Fruit fly (Drosophila melanogaster) whole organism, embryonic: ENCODE measurements around the gene Scgalpha.

Experiments
- Aef1 ChIP-seq: fragments of 200-800 bp; sonication (Bioruptor generic); IDR thresholded peaks from 3 replicates; pipeline ENCODE4 v1.3.6; 2022; ENCODE audit warnings: missing biosample characterization, missing genetic modification characterization
- Antp ChIP-seq: fragments of 200-800 bp; sonication (Bioruptor generic); optimal IDR thresholded peaks from 3 replicates; lab custom pipeline; 2016; ENCODE audit warnings: missing biosample characterization, missing genetic modification characterization
- BtbVII ChIP-seq: fragments of 200-800 bp; sonication (Bioruptor generic); optimal IDR thresholded peaks from 3 replicates; lab custom pipeline; 2017; ENCODE audit warnings: missing biosample characterization, mild to moderate bottlenecking, missing genetic modification characterization
- Bteb2 ChIP-seq: fragments of 200-800 bp; sonication (Bioruptor generic); optimal IDR thresholded peaks from 2 replicates; lab custom pipeline; 2016; ENCODE audit warnings: missing biosample characterization, missing genetic modification characterization
- CG12155 ChIP-seq: fragments of 200-800 bp; sonication (Bioruptor generic); optimal IDR thresholded peaks from 3 replicates; lab custom pipeline; 2016; ENCODE audit warnings: missing biosample characterization, missing genetic modification characterization
- CG1233 ChIP-seq: fragments of 200-800 bp; sonication (Bioruptor generic); optimal IDR thresholded peaks from 4 replicates; lab custom pipeline; 2018; ENCODE audit warnings: missing biosample characterization, mild to moderate bottlenecking, missing genetic modification characterization
- CG18619 ChIP-seq: fragments of 200-800 bp; sonication (Bioruptor generic); optimal IDR thresholded peaks from 3 replicates; lab custom pipeline; 2017; ENCODE audit warnings: missing biosample characterization, mild to moderate bottlenecking, missing genetic modification characterization
- CG2678 ChIP-seq: fragments of 200-800 bp; sonication (Bioruptor generic); optimal IDR thresholded peaks from 3 replicates; lab custom pipeline; 2019; ENCODE audit warnings: missing biosample characterization, mild to moderate bottlenecking, missing genetic modification characterization, moderate library complexity
- CG2875 ChIP-seq: fragments of 200-800 bp; sonication (Bioruptor generic); optimal IDR thresholded peaks from 2 replicates; lab custom pipeline; 2017; ENCODE audit warnings: missing biosample characterization, mild to moderate bottlenecking, missing genetic modification characterization, missing genetic modification reagents
- CG30020 ChIP-seq: fragments of 200-800 bp; optimal IDR thresholded peaks from 2 replicates; lab custom pipeline; 2019; ENCODE audit warnings: missing biosample characterization, mild to moderate bottlenecking, missing genetic modification characterization, moderate library complexity
- CG3847 ChIP-seq: fragments of 200-800 bp; sonication (Bioruptor generic); IDR thresholded peaks from 2 replicates; pipeline ENCODE4 v1.3.6; 2022; ENCODE audit warnings: missing biosample characterization, missing genetic modification characterization
- CG4282 ChIP-seq: fragments of 200-800 bp; sonication (Bioruptor generic); optimal IDR thresholded peaks from 2 replicates; lab custom pipeline; 2016; ENCODE audit warnings: missing biosample characterization, missing genetic modification characterization
- CG4328 ChIP-seq: fragments of 200-800 bp; sonication (Bioruptor generic); optimal IDR thresholded peaks from 3 replicates; lab custom pipeline; 2017; ENCODE audit warnings: missing biosample characterization, missing genetic modification reagents, missing genetic modification characterization
- CG6254 ChIP-seq: fragments of 200-800 bp; sonication (Bioruptor generic); optimal IDR thresholded peaks from 3 replicates; lab custom pipeline; 2017; ENCODE audit warnings: mild to moderate bottlenecking, missing biosample characterization, missing genetic modification reagents, missing genetic modification characterization
- CG6765 ChIP-seq: fragments of 200-800 bp; sonication (Bioruptor generic); optimal IDR thresholded peaks from 3 replicates; lab custom pipeline; 2017; ENCODE audit warnings: missing biosample characterization, mild to moderate bottlenecking, missing genetic modification characterization
- CG7987 ChIP-seq: fragments of 200-800 bp; sonication (Bioruptor generic); optimal IDR thresholded peaks from 2 replicates; lab custom pipeline; 2018; ENCODE audit warnings: missing biosample characterization, mild to moderate bottlenecking, missing genetic modification characterization, moderate library complexity
- D19B ChIP-seq: fragments of 200-800 bp; sonication (Bioruptor generic); optimal IDR thresholded peaks from 2 replicates; lab custom pipeline; 2017; ENCODE audit warnings: missing biosample characterization, mild to moderate bottlenecking, missing genetic modification characterization
- Dbx ChIP-seq: fragments of 200-800 bp; sonication (Bioruptor generic); IDR thresholded peaks from 3 replicates; pipeline ENCODE4 v1.3.6; 2022; ENCODE audit warnings: missing biosample characterization, missing genetic modification characterization
- Dip2 ChIP-seq: fragments of 200-800 bp; sonication (Bioruptor generic); IDR thresholded peaks from 2 replicates; pipeline ENCODE4 v1.3.6; 2022; ENCODE audit warnings: missing biosample characterization, missing genetic modification characterization
- HLHmδ ChIP-seq: fragments of 200-800 bp; sonication (Bioruptor generic); optimal IDR thresholded peaks from 2 replicates; lab custom pipeline; 2018; ENCODE audit warnings: missing biosample characterization, mild to moderate bottlenecking, missing genetic modification characterization, moderate library complexity
- Hey ChIP-seq: fragments of 200-800 bp; sonication (Bioruptor generic); optimal IDR thresholded peaks from 3 replicates; lab custom pipeline; 2018; ENCODE audit warnings: missing biosample characterization, mild to moderate bottlenecking, missing genetic modification characterization
- HmgZ ChIP-seq: fragments of 200-800 bp; sonication (Bioruptor generic); optimal IDR thresholded peaks from 2 replicates; lab custom pipeline; 2018; ENCODE audit warnings: missing biosample characterization, mild to moderate bottlenecking, missing genetic modification characterization
- MTF-1 ChIP-seq: fragments of 200-800 bp; sonication (Bioruptor generic); optimal IDR thresholded peaks from 2 replicates; lab custom pipeline; 2018; ENCODE audit warnings: missing biosample characterization, mild to moderate bottlenecking, missing genetic modification characterization, borderline replicate concordance
- Myb ChIP-seq: fragments of 200-800 bp; sonication (Bioruptor generic); optimal IDR thresholded peaks from 2 replicates; lab custom pipeline; 2016; ENCODE audit warnings: missing biosample characterization, missing genetic modification characterization
- Nf-YA ChIP-seq: fragments of 200-800 bp; sonication (Bioruptor generic); IDR thresholded peaks from 2 replicates; pipeline ENCODE4 v1.3.6; 2022; ENCODE audit warnings: missing biosample characterization, missing genetic modification characterization
- Nf-YC ChIP-seq: fragments of 200-800 bp; optimal IDR thresholded peaks from 3 replicates; lab custom pipeline; 2019; ENCODE audit warnings: missing biosample characterization, mild to moderate bottlenecking, missing genetic modification characterization, moderate library complexity
- Scr ChIP-seq: fragments of 200-800 bp; sonication (Bioruptor generic); IDR thresholded peaks from 2 replicates; pipeline ENCODE4 v1.3.6; 2022; ENCODE audit warnings: missing biosample characterization, missing genetic modification characterization; ENCODE audit not compliant: partially characterized antibody
- Spps ChIP-seq: fragments of 200-800 bp; sonication (Bioruptor generic); optimal IDR thresholded peaks from 2 replicates; lab custom pipeline; 2018; ENCODE audit warnings: missing biosample characterization, mild to moderate bottlenecking, missing genetic modification characterization
- aop ChIP-seq: fragments of 200-800 bp; sonication (Bioruptor generic); IDR thresholded peaks from 2 replicates; pipeline ENCODE4 v1.3.6; 2022; ENCODE audit warnings: missing biosample characterization, missing genetic modification characterization
- az2 ChIP-seq: fragments of 200-800 bp; sonication (Bioruptor generic); optimal IDR thresholded peaks from 3 replicates; lab custom pipeline; 2016; ENCODE audit warnings: missing biosample characterization, missing genetic modification characterization
- bigmax ChIP-seq: fragments of 200-800 bp; sonication (Bioruptor generic); optimal IDR thresholded peaks from 2 replicates; lab custom pipeline; 2018; ENCODE audit warnings: missing biosample characterization, mild to moderate bottlenecking, missing genetic modification characterization
- cad ChIP-seq: fragments of >200 bp; optimal IDR thresholded peaks from 2 replicates; lab custom pipeline; 2017; ENCODE audit warnings: missing biosample characterization, missing genetic modification characterization
- cato ChIP-seq: fragments of 200-800 bp; sonication (Bioruptor generic); optimal IDR thresholded peaks from 2 replicates; lab custom pipeline; 2016; ENCODE audit warnings: missing biosample characterization, missing genetic modification characterization, borderline replicate concordance
- eyg ChIP-seq: fragments of 200-800 bp; sonication (Bioruptor generic); optimal IDR thresholded peaks from 3 replicates; lab custom pipeline; 2016; ENCODE audit warnings: missing biosample characterization, missing genetic modification characterization
- fu2 ChIP-seq: fragments of 200-800 bp; sonication (Bioruptor generic); optimal IDR thresholded peaks from 2 replicates; lab custom pipeline; 2016; ENCODE audit warnings: missing biosample characterization, missing genetic modification characterization
- grau ChIP-seq: fragments of 200-800 bp; optimal IDR thresholded peaks from 3 replicates; lab custom pipeline; 2019; ENCODE audit warnings: missing biosample characterization, mild to moderate bottlenecking, missing genetic modification characterization, moderate library complexity
- gsb-n ChIP-seq: fragments of 200-800 bp; sonication (Bioruptor generic); optimal IDR thresholded peaks from 3 replicates; lab custom pipeline; 2018; ENCODE audit warnings: missing biosample characterization, mild to moderate bottlenecking, missing genetic modification characterization
- hbn ChIP-seq: fragments of 200-800 bp; sonication (Bioruptor generic); IDR thresholded peaks from 2 replicates; pipeline ENCODE4 v1.3.6; 2022; ENCODE audit warnings: missing biosample characterization, missing genetic modification characterization; ENCODE audit not compliant: partially characterized antibody
- inv ChIP-seq: fragments of 200-800 bp; sonication (Bioruptor generic); IDR thresholded peaks from 2 replicates; pipeline ENCODE4 v1.3.6; 2022; ENCODE audit warnings: missing biosample characterization, missing genetic modification characterization; ENCODE audit not compliant: partially characterized antibody
- jumu ChIP-seq: fragments of 200-800 bp; sonication (Bioruptor generic); optimal IDR thresholded peaks from 3 replicates; lab custom pipeline; 2016; ENCODE audit warnings: missing biosample characterization, missing genetic modification characterization
- nom ChIP-seq: fragments of 200-800 bp; sonication (Bioruptor generic); optimal IDR thresholded peaks from 2 replicates; lab custom pipeline; 2017; ENCODE audit warnings: missing biosample characterization, missing genetic modification characterization, mild to moderate bottlenecking, moderate library complexity, missing genetic modification reagents
- pan ChIP-seq, 4 experiments: fragments of >200 bp in 3 of 4; fragments of 200-800 bp in 1 of 4; sonication (Bioruptor generic) in 1 of 4; optimal IDR thresholded peaks in 3 of 4; IDR thresholded peaks in 1 of 4; 2 replicates each; pipeline versions ENCODE4 v1.3.6 to Lab custom; 2017 to 2022; ENCODE audit warnings: missing biosample characterization in 2 of 4, missing genetic modification characterization in 2 of 4, mixed read lengths in 1 of 4
- sens ChIP-seq: fragments of 200-800 bp; sonication (Bioruptor generic); peaks from one replicate; lab custom pipeline; 2016; ENCODE audit warnings: missing biosample characterization, missing genetic modification characterization
- so ChIP-seq: fragments of 200-800 bp; sonication (Bioruptor generic); IDR thresholded peaks from 3 replicates; pipeline ENCODE4 v1.3.6; 2022; ENCODE audit warnings: missing biosample characterization, missing genetic modification characterization
- stwl ChIP-seq: fragments of 200-800 bp; sonication (Bioruptor generic); optimal IDR thresholded peaks from 3 replicates; lab custom pipeline; 2018; ENCODE audit warnings: missing biosample characterization, mild to moderate bottlenecking, missing genetic modification characterization, moderate library complexity
- ttk ChIP-seq: fragments of 200-800 bp; sonication (Bioruptor generic); IDR thresholded peaks from 2 replicates; pipeline ENCODE4 v2.1.2; 2022; ENCODE audit warnings: missing biosample characterization, missing genetic modification characterization
- vfl ChIP-seq: fragments of 200-800 bp; sonication (Bioruptor generic); optimal IDR thresholded peaks from 2 replicates; lab custom pipeline; 2016; ENCODE audit warnings: missing biosample characterization, missing genetic modification characterization
- vvl ChIP-seq: fragments of 200-800 bp; sonication (Bioruptor generic); IDR thresholded peaks from 2 replicates; pipeline ENCODE4 v1.3.6; 2022; ENCODE audit warnings: missing biosample characterization, missing genetic modification characterization
- zfh1 ChIP-seq: fragments of 200-800 bp; sonication (Bioruptor generic); IDR thresholded peaks from 3 replicates; pipeline ENCODE4 v1.3.6; 2022; ENCODE audit warnings: missing biosample characterization, missing genetic modification characterization

Scgalpha gene

DNA sequence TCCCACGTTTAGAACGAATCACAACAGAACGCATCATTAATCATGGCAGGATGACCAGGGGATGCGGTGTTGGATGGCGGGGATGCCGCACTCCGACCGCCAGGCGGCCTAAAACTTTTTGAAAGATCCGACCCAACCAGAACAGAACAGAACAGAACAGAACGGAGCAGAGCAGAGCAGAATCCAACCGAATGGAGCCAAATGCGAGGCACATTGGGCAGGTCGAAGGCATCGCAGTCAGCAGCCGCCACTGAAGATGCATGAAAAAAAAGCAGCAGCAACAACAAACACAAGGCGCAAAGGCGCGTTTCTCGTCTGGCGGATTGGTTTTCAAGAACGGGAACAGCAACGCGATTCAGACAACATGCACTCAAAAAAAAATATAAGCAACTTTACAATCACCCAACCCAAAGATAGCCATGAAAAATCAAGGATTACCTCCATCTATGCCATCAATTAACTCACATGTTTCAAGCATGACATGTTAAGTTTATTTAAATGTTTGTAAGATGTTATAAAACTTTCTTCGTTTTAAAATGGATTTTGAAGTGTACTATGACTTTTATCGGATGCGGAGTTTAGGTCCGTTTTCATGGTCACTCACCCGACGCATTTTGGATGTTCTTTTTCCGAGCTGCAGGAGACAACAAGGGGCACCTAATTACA, 23.7 kb upstream of the Scgalpha start (continued):
- TF ChIP-seq gsb-n (tag; lab: Kevin White, UChicago) = peak; percentile 81
- TF ChIP-seq CG18619 (GFP tag; lab: Kevin White, UChicago) = peak; percentile 29
- TF ChIP-seq jumu (GFP tag; lab: Kevin White, UChicago) = peak; percentile 54
- peak; percentile 22 for TF ChIP-seq vfl
- no peak for TF ChIP-seq Nf-YC (tag; lab: Kevin White, UChicago)
- no peak for TF ChIP-seq Aef1 (GFP tag; lab: Robert Waterston, UW)
- TF ChIP-seq vvl (GFP tag; lab: Robert Waterston, UW) = peak; percentile 53; the same call in 1 of the 2 replicates
- TF ChIP-seq D19B (GFP tag; lab: Kevin White, UChicago) = no peak
- peak; percentile 48 for TF ChIP-seq CG12155 (GFP tag; lab: Kevin White, UChicago)
- TF ChIP-seq CG4282 (GFP tag; lab: Kevin White, UChicago) = no peak
- peak; percentile 32; the same call in 1 of the 2 replicates for TF ChIP-seq CG3847 (GFP tag; lab: Robert Waterston, UW)
- peak; percentile 71 for TF ChIP-seq grau (tag; lab: Kevin White, UChicago)
- TF ChIP-seq CG6254 (GFP tag; lab: Kevin White, UChicago) = peak; percentile 75
- peak; percentile 86 for TF ChIP-seq zfh1 (GFP tag; lab: Robert Waterston, UW)
- 0 out of 3 replicates have a peak, but pooled peaks have one; percentile 34 for TF ChIP-seq so
- TF ChIP-seq az2 (GFP tag; lab: Kevin White, UChicago) = peak; percentile 72
- TF ChIP-seq nom (GFP tag; lab: Kevin White, UChicago) = peak; percentile 63
- no peak for TF ChIP-seq hbn (GFP tag; lab: Robert Waterston, UW)
- peak; percentile 10 for TF ChIP-seq cato
- TF ChIP-seq BtbVII (GFP tag; lab: Kevin White, UChicago) = peak; percentile 4
- no peak for TF ChIP-seq HLHmδ (GFP tag; lab: Kevin White, UChicago)
- TF ChIP-seq bigmax = no peak
- TF ChIP-seq aop = no peak
- TF ChIP-seq MTF-1 (GFP tag; lab: Kevin White, UChicago) = peak; percentile 48
- no peak for TF ChIP-seq CG4328 (GFP tag; lab: Kevin White, UChicago)
- peak; percentile 98 for TF ChIP-seq sens (GFP tag; lab: Kevin White, UChicago)
- no peak for TF ChIP-seq Antp (GFP tag; lab: Kevin White, UChicago)
- no peak for TF ChIP-seq Hey
- 0 out of 2 replicates have a peak, but pooled peaks have one; percentile 15 for TF ChIP-seq ttk (GFP tag; lab: Robert Waterston, UW)
- no peak for TF ChIP-seq HmgZ (tag; lab: Kevin White, UChicago)
- no peak for TF ChIP-seq Nf-YA (GFP tag; lab: Robert Waterston, UW)
- TF ChIP-seq CG2875 (GFP tag; lab: Kevin White, UChicago) = peak; percentile 58
- no peak for TF ChIP-seq CG7987 (GFP tag; lab: Kevin White, UChicago)
- TF ChIP-seq CG1233 (GFP tag; lab: Kevin White, UChicago) = peak; percentile 57
- peak; percentile 66 for TF ChIP-seq CG2678
- TF ChIP-seq Bteb2 (GFP tag; lab: Kevin White, UChicago) = no peak
- TF ChIP-seq Spps (tag; lab: Kevin White, UChicago) = peak; percentile 86
- TF ChIP-seq Dip2 = no peak
- TF ChIP-seq inv (GFP tag; lab: Robert Waterston, UW) = no peak
- no peak for TF ChIP-seq Scr
- TF ChIP-seq CG6765 (GFP tag; lab: Kevin White, UChicago) = no peak
- no peak for TF ChIP-seq fu2
- TF ChIP-seq pan (optimal IDR thresholded peaks at IDR 0.05; lab: Kevin White, UChicago) = no peak
- peak in 1 of 2 experiments; percentile 42 for TF ChIP-seq pan (GFP tag; optimal IDR thresholded peaks at IDR 0.05 in 1 of 2, IDR thresholded peaks at IDR 0.05 in 1 of 2)
- no peak for TF ChIP-seq Myb
- no peak for TF ChIP-seq eyg (GFP tag; lab: Kevin White, UChicago)
- no peak for TF ChIP-seq Dbx (GFP tag; lab: Robert Waterston, UW)
- no peak for TF ChIP-seq cad (GFP tag; lab: Kevin White, UChicago)
- TF ChIP-seq CG30020 (tag; lab: Kevin White, UChicago) = peak; percentile 20
- no peak for TF ChIP-seq stwl (tag; lab: Kevin White, UChicago)
